Worm (Caenorhabditis elegans) whole organism, L4/young adult: ENCODE data around the gene EGAP2.1.

Source experiments
- W03F9.2 ChIP-seq: fragments of 150-350 bp; optimal IDR thresholded peaks from 2 replicates; lab custom pipeline; 2014; ENCODE audit warnings: missing biosample characterization, missing genetic modification characterization
- dao-5 ChIP-seq: sonication (generic microtip); optimal IDR thresholded peaks from 2 replicates; lab custom pipeline; 2016; ENCODE audit warnings: missing genotype, missing genetic modification characterization, moderate library complexity, missing compliant biosample characterization
- him-1 ChIP-seq: sonication (generic microtip); optimal IDR thresholded peaks from 2 replicates; lab custom pipeline; 2016; ENCODE audit warnings: missing genotype, missing genetic modification reagents, missing genetic modification characterization, missing compliant biosample characterization

- TF ChIP-seq W03F9.2 (tag; lab: Kevin White, UChicago) (no peak), him-1 (tag; lab: Kevin White, UChicago) (no peak), dao-5 (tag; lab: Kevin White, UChicago) (no peak)
These were observed 48.0 kb upstream of the EGAP2.1 start for ce11 chrII:5183207-5183606.
